Worm (Caenorhabditis elegans) whole organism, early embryonic: ENCODE results near the gene F56C3.9.

Source experiments
- B0310.2 ChIP-seq: sonication (generic microtip); optimal IDR thresholded peaks from 2 replicates; lab custom pipeline; 2016; ENCODE audit warnings: mild to moderate bottlenecking, missing genetic modification characterization, missing compliant biosample characterization
- F13C5.2 ChIP-seq: sonication (generic microtip); optimal IDR thresholded peaks from 2 replicates; lab custom pipeline; 2017; ENCODE audit warnings: mild to moderate bottlenecking, missing genetic modification characterization, inconsistent platforms, missing compliant biosample characterization
- aly-1 ChIP-seq: sonication (generic microtip); optimal IDR thresholded peaks from 2 replicates; lab custom pipeline; 2016; ENCODE audit warnings: missing genetic modification characterization, missing compliant biosample characterization
- ama-1 ChIP-seq: fragments of 150-350 bp; optimal IDR thresholded peaks from 2 replicates; lab custom pipeline; 2014
- ceh-13 ChIP-seq: fragments of 200-800 bp; sonication (Bioruptor generic); optimal IDR thresholded peaks from 2 replicates; lab custom pipeline; 2018; ENCODE audit warnings: mild to moderate bottlenecking, missing genetic modification characterization, missing compliant biosample characterization
- ceh-36 ChIP-seq: sonication (generic microtip); optimal IDR thresholded peaks from 2 replicates; lab custom pipeline; 2016; ENCODE audit warnings: missing genetic modification characterization, inconsistent platforms, missing compliant biosample characterization
- ets-7 ChIP-seq: sonication (generic microtip); optimal IDR thresholded peaks from 2 replicates; lab custom pipeline; 2016; ENCODE audit warnings: missing genotype, missing genetic modification characterization, missing compliant biosample characterization
- flt-1 ChIP-seq: fragments of 200-800 bp; sonication (Bioruptor generic); IDR thresholded peaks from 2 replicates; pipeline ENCODE4 v1.3.6; 2022; ENCODE audit warnings: missing genetic modification characterization, missing compliant biosample characterization
- hmbx-1 ChIP-seq: sonication (generic microtip); optimal IDR thresholded peaks from 2 replicates; lab custom pipeline; 2016; ENCODE audit warnings: mild to moderate bottlenecking, missing genetic modification characterization, missing compliant biosample characterization
- hmg-4 ChIP-seq: fragments of 200-800 bp; sonication (Bioruptor generic); optimal IDR thresholded peaks from 2 replicates; lab custom pipeline; 2018; ENCODE audit warnings: mild to moderate bottlenecking, missing genetic modification characterization, missing compliant biosample characterization
- hnd-1 ChIP-seq: sonication (generic microtip); optimal IDR thresholded peaks from 2 replicates; lab custom pipeline; 2016; ENCODE audit warnings: missing genetic modification characterization, missing compliant biosample characterization
- pes-1 ChIP-seq: fragments of 200-800 bp; sonication (Bioruptor generic); IDR thresholded peaks from 2 replicates; pipeline ENCODE4 v1.3.6; 2022; ENCODE audit warnings: missing genetic modification reagents, missing genetic modification characterization, missing compliant biosample characterization
- scrt-1 ChIP-seq: fragments of 200-800 bp; sonication (Bioruptor generic); IDR thresholded peaks from 2 replicates; pipeline ENCODE4 v1.3.6; 2022; ENCODE audit warnings: missing genetic modification characterization, missing compliant biosample characterization
- sea-1 ChIP-seq: fragments of 200-800 bp; sonication (Bioruptor generic); conservative IDR thresholded peaks from 2 replicates; pipeline ENCODE4 v1.3.6; 2022; ENCODE audit warnings: missing genetic modification characterization, missing compliant biosample characterization
- tbx-11 ChIP-seq: fragments of 200-800 bp; sonication (Bioruptor generic); IDR thresholded peaks from 2 replicates; pipeline ENCODE4 v1.3.6; 2022; ENCODE audit warnings: missing genetic modification characterization, missing compliant biosample characterization
- tbx-37 ChIP-seq: fragments of 200-800 bp; sonication (Bioruptor generic); conservative IDR thresholded peaks from 2 replicates; pipeline ENCODE4 v1.3.6; 2022; ENCODE audit warnings: missing genetic modification reagents, missing genetic modification characterization, missing compliant biosample characterization
- tra-4 ChIP-seq: sonication (generic microtip); optimal IDR thresholded peaks from 2 replicates; lab custom pipeline; 2017; ENCODE audit warnings: missing genetic modification characterization, missing compliant biosample characterization

Gene F56C3.9

DNA sequence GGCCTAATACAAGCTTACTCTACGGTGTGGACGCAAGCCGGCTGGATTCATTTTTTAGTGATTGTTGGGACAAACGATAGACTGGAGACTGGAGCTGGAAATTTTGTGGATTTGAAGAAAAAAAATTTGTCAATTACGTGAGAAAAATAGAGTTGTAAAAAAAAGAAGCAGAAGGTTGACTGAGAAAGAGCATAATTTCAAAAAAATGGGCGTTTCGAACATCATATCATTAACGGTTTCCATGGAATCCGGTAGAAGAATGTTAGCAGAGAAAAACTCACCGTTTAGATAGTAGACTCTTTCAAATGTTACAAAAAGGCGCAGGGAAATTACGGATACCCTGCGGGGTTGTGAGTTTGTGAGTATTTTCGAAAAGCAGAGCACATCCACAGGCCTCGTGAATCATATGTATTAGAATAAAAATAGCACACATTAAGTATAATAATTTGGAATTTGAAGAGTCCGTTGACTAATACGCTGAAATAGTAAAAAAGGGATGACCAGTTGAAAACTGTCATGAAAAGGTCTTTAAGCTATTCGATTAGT, 23.0 kb downstream of the F56C3.9 start, which contains the start of gene F56C3.7:
F56C3.7 (minus strand) TSS at position 51 of the 546 bp plus-strand sequence.
- TF ChIP-seq pes-1 = no peak
- no peak for TF ChIP-seq ceh-36
- no peak for TF ChIP-seq B0310.2 (tag; lab: Kevin White, UChicago)
- TF ChIP-seq ceh-13 = no peak
- no peak for TF ChIP-seq tbx-37 (GFP tag; lab: Robert Waterston, UW)
- no peak for TF ChIP-seq ama-1 (lab: Kevin White, UChicago)
- no peak for TF ChIP-seq hmbx-1
- TF ChIP-seq aly-1 (tag; lab: Kevin White, UChicago) = no peak

DNA sequence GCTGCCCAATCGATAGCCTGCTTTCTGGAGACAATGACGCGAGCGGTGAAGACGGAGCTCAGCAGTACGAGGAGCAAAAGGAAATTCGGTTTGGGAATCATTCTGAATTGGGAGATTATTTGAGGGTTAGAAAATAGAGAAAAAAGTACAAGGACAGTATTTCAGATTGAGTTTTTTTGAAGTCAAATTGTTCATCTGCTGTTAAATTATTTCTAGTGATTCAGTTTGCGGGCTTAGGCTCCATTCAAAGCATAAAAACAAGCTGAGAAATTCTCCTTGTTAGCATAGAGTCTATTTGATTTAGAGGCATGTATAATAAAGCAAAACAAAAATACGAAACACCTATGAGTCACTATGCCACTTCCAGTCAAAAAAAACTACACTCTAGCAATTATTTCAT, 26.4 kb downstream of the F56C3.9 start, which contains the start of gene dgn-2:
dgn-2 (minus strand) TSS at position 101 of the 400 bp plus-strand sequence.
- TF ChIP-seq hmg-4 (no peak), sea-1 (GFP tag; lab: Robert Waterston, UW) (no peak), hmbx-1 (no peak), ets-7 (tag; lab: Kevin White, UChicago) (no peak), aly-1 (tag; lab: Kevin White, UChicago) (no peak), scrt-1 (GFP tag; lab: Robert Waterston, UW) (no peak), flt-1 (GFP tag; lab: Robert Waterston, UW) (no peak), ama-1 (lab: Kevin White, UChicago) (no peak), tbx-11 (GFP tag; lab: Robert Waterston, UW) (no peak), B0310.2 (tag; lab: Kevin White, UChicago) (no peak), hnd-1 (tag; lab: Kevin White, UChicago) (no peak), pes-1 (no peak)

DNA sequence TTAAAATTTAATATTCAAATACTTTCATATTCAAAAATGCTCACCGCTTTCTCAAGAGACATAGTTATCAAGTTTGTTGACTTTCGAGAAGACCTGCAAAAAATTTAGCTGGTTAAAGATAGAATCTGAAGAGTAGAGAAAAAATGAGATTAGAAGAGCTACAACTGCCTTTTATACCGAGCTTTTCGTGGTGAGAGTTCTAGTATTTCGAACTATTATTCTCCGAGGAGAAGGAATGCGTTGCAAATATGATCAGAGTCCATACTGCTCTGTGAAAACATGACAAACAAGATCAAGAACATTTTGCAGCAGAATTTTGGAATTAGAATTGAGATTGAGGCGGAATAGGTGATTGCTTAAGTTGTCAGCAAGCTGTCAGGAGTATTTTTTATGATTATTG, 33.2 kb downstream of the F56C3.9 start, which contains the start of gene F56C3.4:
F56C3.4 (minus strand) TSS at position 101 of the 400 bp plus-strand sequence.
- no peak for TF ChIP-seq tra-4 (tag; lab: Kevin White, UChicago)
- TF ChIP-seq scrt-1 (GFP tag; lab: Robert Waterston, UW) = no peak
- no peak for TF ChIP-seq B0310.2 (tag; lab: Kevin White, UChicago)

ce11 chrX:1358295-1358694, 35.5 kb downstream of the F56C3.9 start, which contains the start of gene F56C3.3:
Gene F56C3.3 (minus strand): TSS chrX:1358395.
- TF ChIP-seq flt-1 (GFP tag; lab: Robert Waterston, UW) (no peak), ceh-36 (no peak), tbx-11 (GFP tag; lab: Robert Waterston, UW) (no peak), F13C5.2 (no peak), ets-7 (tag; lab: Kevin White, UChicago) (no peak), hmg-4 (no peak), B0310.2 (tag; lab: Kevin White, UChicago) (no peak), hmbx-1 (no peak), sea-1 (GFP tag; lab: Robert Waterston, UW) (no peak), tra-4 (tag; lab: Kevin White, UChicago) (no peak), ceh-13 (no peak), hnd-1 (tag; lab: Kevin White, UChicago) (no peak)

ce11 chrX:1344818-1345217, 49.0 kb downstream of the F56C3.9 start:
- TF ChIP-seq flt-1 (GFP tag; lab: Robert Waterston, UW) (no peak), tra-4 (tag; lab: Kevin White, UChicago) (no peak), hnd-1 (tag; lab: Kevin White, UChicago) (no peak), tbx-11 (GFP tag; lab: Robert Waterston, UW) (no peak), ama-1 (lab: Kevin White, UChicago) (no peak), pes-1 (no peak), scrt-1 (GFP tag; lab: Robert Waterston, UW) (no peak), F13C5.2 (peak; percentile 78), B0310.2 (tag; lab: Kevin White, UChicago) (no peak), tbx-37 (GFP tag; lab: Robert Waterston, UW) (peak; percentile 39; the same call in 1 of the 2 replicates), ets-7 (tag; lab: Kevin White, UChicago) (no peak), aly-1 (tag; lab: Kevin White, UChicago) (no peak), hmbx-1 (no peak), sea-1 (GFP tag; lab: Robert Waterston, UW) (no peak), ceh-13 (no peak), hmg-4 (peak; percentile 59), ceh-36 (no peak)

DNA sequence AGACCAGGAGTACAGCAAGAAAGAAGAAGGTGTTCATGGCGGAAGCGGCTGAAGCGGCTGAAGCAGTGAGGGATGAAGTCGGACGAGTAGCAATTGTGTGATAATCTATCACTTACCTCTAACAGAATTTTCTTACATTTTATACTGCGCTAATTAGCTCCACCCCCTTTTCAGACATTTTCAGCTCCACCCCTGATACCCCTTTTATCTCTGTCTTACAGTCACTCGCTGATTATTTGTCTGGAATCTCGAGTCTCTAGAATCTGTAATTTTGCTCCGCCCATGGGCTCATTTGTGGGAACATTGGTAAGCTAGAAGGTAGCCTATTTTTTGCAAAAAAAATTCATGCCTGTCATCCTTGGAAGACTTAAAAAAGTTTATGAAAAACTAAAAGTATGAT, 49.5 kb downstream of the F56C3.9 start, which contains the start of gene ins-39:
ins-39 (minus strand) TSS at position 101 of the 400 bp plus-strand sequence.
- no peak for TF ChIP-seq sea-1 (GFP tag; lab: Robert Waterston, UW)
- TF ChIP-seq ets-7 (tag; lab: Kevin White, UChicago) = no peak
- TF ChIP-seq flt-1 (GFP tag; lab: Robert Waterston, UW) = no peak
- no peak for TF ChIP-seq hmbx-1
- TF ChIP-seq tbx-37 (GFP tag; lab: Robert Waterston, UW) = no peak
- no peak for TF ChIP-seq scrt-1 (GFP tag; lab: Robert Waterston, UW)
- no peak for TF ChIP-seq ceh-36
- TF ChIP-seq ceh-13 = no peak
- TF ChIP-seq tbx-11 (GFP tag; lab: Robert Waterston, UW) = no peak
- no peak for TF ChIP-seq tra-4 (tag; lab: Kevin White, UChicago)
- no peak for TF ChIP-seq F13C5.2
- no peak for TF ChIP-seq ama-1 (lab: Kevin White, UChicago)
